Worm (Caenorhabditis elegans) whole organism, L4 larva: ENCODE results near the gene srx-36.

ENCODE experiments used
- R02D3.7 ChIP-seq: fragments of 150-350 bp; sonication (generic microtip); optimal IDR thresholded peaks from 3 replicates; lab custom pipeline; 2014; ENCODE audit warnings: missing biosample characterization, missing genetic modification characterization
- ces-1 ChIP-seq: fragments of 150-350 bp; sonication (generic microtip); optimal IDR thresholded peaks from 4 replicates; lab custom pipeline; 2014; ENCODE audit warnings: missing biosample characterization, missing genetic modification reagents, missing genetic modification characterization
- fos-1 ChIP-seq: fragments of 150-350 bp; optimal IDR thresholded peaks from 2 replicates; lab custom pipeline; 2014; ENCODE audit warnings: missing biosample characterization, missing genetic modification characterization
- mdl-1 ChIP-seq, 2 experiments: fragments of 150-350 bp in 1 of 2; sonication (generic microtip) in 1 of 2; optimal IDR thresholded peaks; 2 replicates each; lab custom pipeline; 2014 to 2017; ENCODE audit warnings: missing biosample characterization in 2 of 2, missing genetic modification characterization in 2 of 2
- nhr-41 ChIP-seq: fragments of 200-800 bp; sonication (Bioruptor generic); IDR thresholded peaks from 2 replicates; pipeline ENCODE4 v1.3.6; 2022; ENCODE audit warnings: missing genetic modification reagents, missing genetic modification characterization, missing compliant biosample characterization
- pqm-1 ChIP-seq: sonication (generic microtip); optimal IDR thresholded peaks from 2 replicates; lab custom pipeline; 2017; ENCODE audit warnings: missing biosample characterization, missing genetic modification characterization
- unc-130 ChIP-seq: sonication (generic microtip); optimal IDR thresholded peaks from 2 replicates; lab custom pipeline; 2016; ENCODE audit warnings: missing genetic modification reagents, missing genetic modification characterization, missing compliant biosample characterization
- ztf-11 ChIP-seq: fragments of 150-350 bp; optimal IDR thresholded peaks from 2 replicates; lab custom pipeline; 2014; ENCODE audit warnings: missing biosample characterization, missing genetic modification characterization

ce11 chrV:7085518-7086104 is 45.3 kb downstream of the srx-36 start, which contains the start of gene VC5.2:
- TF ChIP-seq mdl-1 (tag; optimal IDR thresholded peaks at IDR 0.05; lab: Kevin White, UChicago) (no peak), fos-1 (no peak), ztf-11 (tag; lab: Kevin White, UChicago) (no peak), nhr-41 (GFP tag; lab: Robert Waterston, UW) (no peak), unc-130 (GFP tag; lab: Kevin White, UChicago) (no peak), ces-1 (GFP tag; lab: Kevin White, UChicago) (no peak), pqm-1 (tag; lab: Kevin White, UChicago) (no peak), R02D3.7 (no peak)
